Worm (Caenorhabditis elegans): ENCODE results near the gene hmg-5.

The hmg-5 gene

DNA sequence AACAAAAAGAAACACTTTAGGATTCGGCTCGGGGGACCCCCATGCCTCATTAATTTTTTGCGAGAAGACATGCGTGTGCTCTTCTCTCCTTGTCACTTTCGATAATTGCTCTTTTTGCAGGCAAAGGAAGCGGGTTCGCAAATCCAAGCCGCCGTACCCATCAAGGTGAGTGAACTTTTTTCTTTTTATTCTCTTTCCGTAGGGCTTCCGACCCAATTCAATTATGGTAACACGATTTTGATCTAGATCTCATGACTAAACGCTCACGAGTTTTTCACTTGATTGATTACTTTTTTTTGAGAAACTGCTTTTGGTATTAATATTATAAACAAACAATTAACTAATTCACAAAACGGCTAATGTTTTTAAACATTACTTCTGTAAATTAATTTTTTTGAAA, 33.5 kb downstream of the hmg-5 start:
- TF ChIP-seq nhr-76 (tag; optimal IDR thresholded peaks at IDR 0.05) (no peak), drap-1 (GFP tag; optimal IDR thresholded peaks at IDR 0.05) (no peak), pha-4 (tag; optimal IDR thresholded peaks at IDR 0.05) (no peak), ces-1 (GFP tag; optimal IDR thresholded peaks at IDR 0.05) (peak; percentile 85), lsy-2 (tag; optimal IDR thresholded peaks at IDR 0.05) (no peak)

- TF ChIP-seq ces-1 (GFP tag; optimal IDR thresholded peaks at IDR 0.05) (peak; percentile 53), sptf-1 (tag; optimal IDR thresholded peaks at IDR 0.05) (peak; percentile 1), unc-120 (tag; optimal IDR thresholded peaks at IDR 0.05; ENCODE audit: poor library complexity, severe bottlenecking) (no peak)
These were observed 34.6 kb downstream of the hmg-5 start for ce11 chrIV:7611396-7611795.

DNA sequence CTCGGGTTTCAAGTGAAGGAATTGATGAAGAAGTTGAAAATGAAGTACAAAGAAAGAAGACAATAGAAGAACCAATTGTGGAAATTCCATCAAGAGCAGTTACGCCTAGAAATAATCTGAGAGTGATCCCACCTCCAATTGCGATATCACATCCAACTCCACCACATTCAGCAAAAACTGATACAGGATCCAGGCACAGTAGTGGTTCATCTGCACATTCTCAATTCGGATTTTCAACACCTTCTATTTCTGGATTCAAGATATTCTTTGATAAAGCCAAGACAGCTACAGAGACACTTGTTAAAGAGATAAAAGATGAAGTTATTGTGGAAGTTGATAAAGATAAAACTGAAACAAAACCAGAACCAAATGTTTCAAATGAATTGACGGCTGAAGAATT, 37.9 kb downstream of the hmg-5 start:
- TF ChIP-seq unc-39 (tag; optimal IDR thresholded peaks at IDR 0.05) (no peak), sptf-1 (tag; optimal IDR thresholded peaks at IDR 0.05) (no peak), mls-2 (tag; optimal IDR thresholded peaks at IDR 0.05) (no peak), ceh-43 (GFP tag; optimal IDR thresholded peaks at IDR 0.05) (no peak), M03D4.4 (tag; optimal IDR thresholded peaks at IDR 0.05) (no peak), lin-13 (tag; optimal IDR thresholded peaks at IDR 0.05) (no peak), nhr-28 (tag; optimal IDR thresholded peaks at IDR 0.05) (no peak), tbx-8 (GFP tag; optimal IDR thresholded peaks at IDR 0.05) (no peak), cnd-1 (tag; optimal IDR thresholded peaks at IDR 0.05) (no peak), snpc-4 (tag; optimal IDR thresholded peaks at IDR 0.05) (no peak), pha-4 (tag; optimal IDR thresholded peaks at IDR 0.05) (no peak), ces-1 (GFP tag; optimal IDR thresholded peaks at IDR 0.05) (no peak), ceh-83 (GFP tag; optimal IDR thresholded peaks at IDR 0.05) (no peak), bed-3 (GFP tag; optimal IDR thresholded peaks at IDR 0.05) (no peak), hlh-1 (tag; optimal IDR thresholded peaks at IDR 0.05) (no peak), unc-120 (tag; optimal IDR thresholded peaks at IDR 0.05; ENCODE audit: poor library complexity, severe bottlenecking) (no peak), zip-8 (tag; optimal IDR thresholded peaks at IDR 0.05) (no peak), mab-5 (tag; optimal IDR thresholded peaks at IDR 0.05) (no peak), elt-1 (tag; optimal IDR thresholded peaks at IDR 0.05; ENCODE audit: borderline replicate concordance, insufficient read depth) (no peak), lin-32 (GFP tag; optimal IDR thresholded peaks at IDR 0.05) (no peak)

DNA sequence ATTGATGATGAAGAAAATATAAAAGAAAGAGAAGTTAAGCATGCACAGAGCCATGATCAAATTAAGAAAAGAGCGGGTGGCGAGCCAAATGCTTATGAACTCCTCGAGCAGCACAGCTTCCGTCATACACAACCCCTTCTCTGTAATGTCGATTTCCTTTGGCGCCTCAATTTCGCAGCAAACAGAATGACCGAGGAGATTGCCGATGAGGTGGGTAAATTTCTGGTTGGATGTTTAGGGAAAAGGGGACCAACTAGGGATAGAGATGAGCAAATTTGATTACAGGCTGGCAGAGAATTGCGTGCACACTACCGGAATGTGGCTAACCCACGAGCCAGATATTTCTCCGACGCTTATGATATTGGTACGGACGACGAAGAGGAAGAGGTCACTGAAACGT, 40.6 kb downstream of the hmg-5 start:
- no peak for TF ChIP-seq mls-2 (tag; optimal IDR thresholded peaks at IDR 0.05)
- TF ChIP-seq ces-1 (GFP tag; optimal IDR thresholded peaks at IDR 0.05), result peak; percentile 79

Data from whole organism, mixed stage, embryonic.